Worm (Caenorhabditis elegans) whole organism, L2 larva: Measurements from ENCODE around the gene W02H3.3.

ENCODE experiments used
- C34F6.9 ChIP-seq: fragments of 150-350 bp; optimal IDR thresholded peaks from 2 replicates; lab custom pipeline; 2014; ENCODE audit warnings: missing biosample characterization, missing genetic modification characterization
- F13H6.1 ChIP-seq: sonication (generic microtip); optimal IDR thresholded peaks from 2 replicates; lab custom pipeline; 2016; ENCODE audit warnings: missing genetic modification characterization, missing compliant biosample characterization
- R02D3.7 ChIP-seq: fragments of 150-350 bp; optimal IDR thresholded peaks from 2 replicates; lab custom pipeline; 2014; ENCODE audit warnings: missing biosample characterization, missing genetic modification characterization
- Y55F3AM.14 ChIP-seq: fragments of 200-800 bp; sonication (Bioruptor generic); optimal IDR thresholded peaks from 2 replicates; lab custom pipeline; 2018; ENCODE audit warnings: mild to moderate bottlenecking, missing genetic modification characterization, missing compliant biosample characterization
- ZK546.5 ChIP-seq: sonication (generic microtip); optimal IDR thresholded peaks from 2 replicates; lab custom pipeline; 2017; ENCODE audit warnings: missing biosample characterization, missing genetic modification characterization
- aly-2 ChIP-seq: fragments of 150-350 bp; optimal IDR thresholded peaks from 2 replicates; lab custom pipeline; 2014; ENCODE audit warnings: missing biosample characterization, missing genetic modification characterization
- ama-1 ChIP-seq: fragments of 150-350 bp; optimal IDR thresholded peaks from 2 replicates; lab custom pipeline; 2018; ENCODE audit warnings: inconsistent platforms
- ceh-16 ChIP-seq: fragments of 150-350 bp; optimal IDR thresholded peaks from 2 replicates; lab custom pipeline; 2014; ENCODE audit warnings: missing biosample characterization, missing genetic modification characterization
- ceh-82 ChIP-seq: fragments of 150-350 bp; optimal IDR thresholded peaks from 2 replicates; lab custom pipeline; 2014; ENCODE audit warnings: missing biosample characterization, missing genetic modification characterization
- crh-2 ChIP-seq: sonication (generic microtip); optimal IDR thresholded peaks from 2 replicates; lab custom pipeline; 2017; ENCODE audit warnings: missing biosample characterization, missing genetic modification characterization
- dmd-4 ChIP-seq: sonication (generic microtip); optimal IDR thresholded peaks from 2 replicates; lab custom pipeline; 2017; ENCODE audit warnings: missing biosample characterization, missing genetic modification characterization
- egl-27 ChIP-seq: sonication (generic microtip); optimal IDR thresholded peaks from 3 replicates; lab custom pipeline; 2017; ENCODE audit warnings: missing biosample characterization, missing genetic modification reagents, missing genetic modification characterization
- elt-1 ChIP-seq: fragments of 150-350 bp; optimal IDR thresholded peaks from 2 replicates; lab custom pipeline; 2014; ENCODE audit warnings: missing biosample characterization, missing genetic modification characterization
- elt-3 ChIP-seq: sonication (generic microtip); optimal IDR thresholded peaks from 2 replicates; lab custom pipeline; 2017; ENCODE audit warnings: missing biosample characterization, missing genetic modification characterization
- fos-1 ChIP-seq: fragments of 150-350 bp; optimal IDR thresholded peaks from 2 replicates; lab custom pipeline; 2014; ENCODE audit warnings: missing biosample characterization, missing genetic modification characterization
- gmeb-1 ChIP-seq: fragments of 150-350 bp; optimal IDR thresholded peaks from 2 replicates; lab custom pipeline; 2014; ENCODE audit warnings: missing biosample characterization, missing genetic modification characterization
- lin-11 ChIP-seq: fragments of 150-350 bp; sonication (generic microtip); optimal IDR thresholded peaks from 2 replicates; lab custom pipeline; 2014; ENCODE audit warnings: missing biosample characterization, missing genetic modification characterization, inconsistent platforms, mixed read lengths
- lin-13 ChIP-seq: fragments of 150-350 bp; optimal IDR thresholded peaks from 2 replicates; lab custom pipeline; 2014; ENCODE audit warnings: missing biosample characterization, missing genetic modification reagents, missing genetic modification characterization
- lin-39 ChIP-seq: fragments of 150-350 bp; optimal IDR thresholded peaks from 2 replicates; lab custom pipeline; 2014; ENCODE audit warnings: missing biosample characterization, missing genetic modification reagents, missing genetic modification characterization
- lsy-2 ChIP-seq, 2 experiments: fragments of 150-350 bp in 1 of 2; sonication (generic microtip) in 1 of 2; optimal IDR thresholded peaks; 2 replicates each; lab custom pipeline; 2014 to 2017; ENCODE audit warnings: missing biosample characterization in 2 of 2, missing genetic modification characterization in 2 of 2
- mab-5 ChIP-seq: fragments of 150-350 bp; optimal IDR thresholded peaks from 2 replicates; lab custom pipeline; 2014; ENCODE audit warnings: missing biosample characterization, missing genetic modification characterization
- mbf-1 ChIP-seq: sonication (generic microtip); optimal IDR thresholded peaks from 2 replicates; lab custom pipeline; 2017; ENCODE audit warnings: missing biosample characterization, missing genetic modification characterization
- mdl-1 ChIP-seq, 2 experiments: fragments of 150-350 bp in 1 of 2; sonication (generic microtip) in 1 of 2; optimal IDR thresholded peaks; 2 replicates each; lab custom pipeline; 2017; ENCODE audit warnings: missing biosample characterization in 2 of 2, missing genetic modification characterization in 2 of 2
- nhr-10 ChIP-seq: sonication (generic microtip); optimal IDR thresholded peaks from 2 replicates; lab custom pipeline; 2017; ENCODE audit warnings: missing biosample characterization, missing genetic modification characterization
- nhr-11 ChIP-seq: fragments of 150-350 bp; optimal IDR thresholded peaks from 2 replicates; lab custom pipeline; 2014; ENCODE audit warnings: missing biosample characterization, missing genetic modification characterization
- nhr-12 ChIP-seq: fragments of 150-350 bp; optimal IDR thresholded peaks from 2 replicates; lab custom pipeline; 2014; ENCODE audit warnings: missing biosample characterization, missing genetic modification characterization
- nhr-129 ChIP-seq: fragments of 150-350 bp; optimal IDR thresholded peaks from 2 replicates; lab custom pipeline; 2014; ENCODE audit warnings: missing biosample characterization, missing genetic modification characterization
- nhr-21 ChIP-seq: fragments of 150-350 bp; optimal IDR thresholded peaks from 2 replicates; lab custom pipeline; 2014; ENCODE audit warnings: missing biosample characterization, missing genetic modification characterization
- nhr-23 ChIP-seq: fragments of 150-350 bp; optimal IDR thresholded peaks from 2 replicates; lab custom pipeline; 2014; ENCODE audit warnings: missing biosample characterization, missing genetic modification reagents, missing genetic modification characterization
- nhr-237 ChIP-seq: fragments of 150-350 bp; optimal IDR thresholded peaks from 2 replicates; lab custom pipeline; 2014; ENCODE audit warnings: missing biosample characterization, missing genetic modification characterization
- nhr-6 ChIP-seq: fragments of 150-350 bp; optimal IDR thresholded peaks from 2 replicates; lab custom pipeline; 2014; ENCODE audit warnings: missing biosample characterization, missing genetic modification characterization
- nhr-77 ChIP-seq: fragments of 150-350 bp; optimal IDR thresholded peaks from 2 replicates; lab custom pipeline; 2014; ENCODE audit warnings: missing biosample characterization, missing genetic modification characterization
- peb-1 ChIP-seq: fragments of 150-350 bp; optimal IDR thresholded peaks from 2 replicates; lab custom pipeline; 2014; ENCODE audit warnings: missing biosample characterization, missing genetic modification characterization
- sem-4 ChIP-seq: fragments of 150-350 bp; optimal IDR thresholded peaks from 2 replicates; lab custom pipeline; 2014; ENCODE audit warnings: missing biosample characterization, missing genetic modification reagents, missing genetic modification characterization
- skn-1 ChIP-seq: sonication (generic microtip); optimal IDR thresholded peaks from 2 replicates; lab custom pipeline; 2017; ENCODE audit warnings: missing biosample characterization, missing genetic modification characterization
- sma-9 ChIP-seq, 2 experiments: fragments of 150-350 bp in 1 of 2; sonication (generic microtip) in 1 of 2; optimal IDR thresholded peaks; 2 replicates each; lab custom pipeline; 2014 to 2016; ENCODE audit warnings: missing genetic modification characterization in 2 of 2, mild to moderate bottlenecking in 1 of 2, missing biosample characterization in 1 of 2, missing compliant biosample characterization in 1 of 2, missing genetic modification reagents in 1 of 2, moderate library complexity in 1 of 2
- snpc-4 ChIP-seq: fragments of 150-350 bp; optimal IDR thresholded peaks from 2 replicates; lab custom pipeline; 2014; ENCODE audit warnings: missing biosample characterization, missing genetic modification characterization
- unc-39 ChIP-seq: fragments of 150-350 bp; optimal IDR thresholded peaks from 2 replicates; lab custom pipeline; 2014; ENCODE audit warnings: missing biosample characterization, missing genetic modification characterization
- unc-55 ChIP-seq: fragments of 150-350 bp; sonication (generic microtip); optimal IDR thresholded peaks from 3 replicates; lab custom pipeline; 2014; ENCODE audit warnings: missing biosample characterization, missing genetic modification reagents, missing genetic modification characterization
- unc-62 ChIP-seq: fragments of 150-350 bp; optimal IDR thresholded peaks from 2 replicates; lab custom pipeline; 2014; ENCODE audit warnings: missing biosample characterization, missing genetic modification reagents, missing genetic modification characterization
- zag-1 ChIP-seq: fragments of 150-350 bp; optimal IDR thresholded peaks from 2 replicates; lab custom pipeline; 2014; ENCODE audit warnings: missing biosample characterization, missing genetic modification characterization
- ztf-1 ChIP-seq: fragments of 200-800 bp; sonication (Bioruptor generic); conservative IDR thresholded peaks from 2 replicates; pipeline ENCODE4 v1.3.6; 2022; ENCODE audit warnings: missing genetic modification characterization, missing compliant biosample characterization
- ztf-11 ChIP-seq: sonication (generic microtip); optimal IDR thresholded peaks from 2 replicates; lab custom pipeline; 2017; ENCODE audit warnings: missing biosample characterization, missing genetic modification characterization
- ztf-4 ChIP-seq: fragments of 150-350 bp; optimal IDR thresholded peaks from 2 replicates; lab custom pipeline; 2014; ENCODE audit warnings: missing biosample characterization, missing genetic modification characterization

W02H3.3 gene

DNA sequence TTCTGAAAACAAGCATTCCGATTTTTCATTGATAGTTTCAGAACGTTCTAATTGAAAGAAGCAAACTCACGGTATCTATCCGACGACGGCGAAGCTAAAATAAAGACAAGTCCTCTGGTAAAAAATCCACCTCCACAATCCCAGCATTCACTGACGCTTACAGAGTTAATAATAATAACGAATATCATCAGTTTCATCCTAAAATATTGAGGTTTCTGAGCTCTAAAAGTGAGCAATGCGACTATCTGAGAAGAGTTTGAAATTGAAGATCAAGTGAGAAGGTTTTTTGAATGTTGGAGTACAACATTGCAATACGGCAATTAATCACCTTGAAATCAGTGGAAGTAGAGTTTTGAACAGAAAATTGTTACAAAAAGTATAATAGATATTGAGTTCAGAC lies 21.5 kb downstream of the W02H3.3 start, which contains the start of gene W04G3.12:
W04G3.12 (minus strand) TSS at position 311 of the 400 bp plus-strand sequence.
- TF ChIP-seq nhr-129 (tag; lab: Kevin White, UChicago), result no peak
- TF ChIP-seq lin-11 (tag; lab: Kevin White, UChicago), result no peak
- no peak for TF ChIP-seq nhr-12 (tag; lab: Kevin White, UChicago)
- no peak for TF ChIP-seq aly-2 (tag; lab: Kevin White, UChicago)
- TF ChIP-seq nhr-21 (tag; lab: Kevin White, UChicago), result no peak
- no peak for TF ChIP-seq zag-1

DNA sequence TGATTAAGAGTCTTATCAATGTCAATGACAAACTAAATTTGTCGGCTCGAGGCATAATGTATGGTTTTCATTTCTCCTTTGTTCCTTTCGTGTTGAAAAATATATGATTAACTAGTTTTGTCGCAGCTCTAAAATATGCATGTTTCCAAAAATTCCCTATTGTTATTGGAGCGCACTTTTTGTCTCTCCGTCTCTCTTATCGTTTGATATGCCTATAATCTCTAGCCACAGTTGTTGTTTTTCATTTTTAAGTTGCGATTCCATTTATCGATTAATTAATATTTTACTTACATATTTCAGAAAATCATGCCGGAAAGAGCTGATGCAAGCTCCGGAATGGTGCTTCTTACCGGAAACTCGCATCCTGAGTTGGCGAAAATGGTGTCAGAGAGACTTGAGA lies 24.6 kb downstream of the W02H3.3 start, which contains the start of gene W04G3.5:
W04G3.5 (plus strand) TSS at position 301 of the 400 bp plus-strand sequence.
- TF ChIP-seq ztf-11 (tag; lab: Kevin White, UChicago) (no peak), elt-1 (no peak), unc-62 (no peak), gmeb-1 (tag; lab: Kevin White, UChicago) (no peak), unc-55 (GFP tag; lab: Kevin White, UChicago) (no peak), ceh-82 (tag; lab: Kevin White, UChicago) (no peak), nhr-129 (tag; lab: Kevin White, UChicago) (no peak), nhr-21 (tag; lab: Kevin White, UChicago) (no peak), ztf-1 (no peak), peb-1 (tag; lab: Kevin White, UChicago) (no peak), R02D3.7 (tag; lab: Kevin White, UChicago) (no peak), fos-1 (tag; lab: Kevin White, UChicago) (no peak)

DNA sequence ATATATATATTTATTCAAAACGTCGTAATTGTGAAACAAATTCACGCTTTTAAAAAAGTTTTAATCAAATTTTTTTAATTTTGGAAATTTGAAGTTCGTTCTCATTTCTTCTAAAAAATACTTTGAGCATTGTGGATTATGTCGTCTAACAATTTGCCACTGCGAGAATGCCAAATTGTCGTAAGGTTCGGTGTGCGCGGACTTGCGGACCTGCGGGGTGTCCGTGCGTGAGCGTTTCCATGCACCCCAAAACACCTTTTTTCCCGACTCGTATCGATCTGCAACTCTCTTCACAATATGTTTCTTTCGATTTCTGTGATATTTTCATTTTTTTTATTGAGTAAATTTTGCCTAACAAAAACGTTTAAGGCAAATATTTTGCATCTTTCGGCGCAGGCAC lies 25.3 kb downstream of the W02H3.3 start:
- TF ChIP-seq lin-13 (no peak), peb-1 (tag; lab: Kevin White, UChicago) (no peak), lsy-2 (tag; optimal IDR thresholded peaks at IDR 0.05; lab: Kevin White, UChicago) (no peak), Y55F3AM.14 (GFP tag; lab: Kevin White, UChicago) (no peak), fos-1 (tag; lab: Kevin White, UChicago) (no peak), lin-39 (tag; lab: Kevin White, UChicago) (no peak), ztf-4 (tag; lab: Kevin White, UChicago) (no peak), zag-1 (no peak), mdl-1 (tag; optimal IDR thresholded peaks at IDR 0.05; lab: Kevin White, UChicago) (no peak), C34F6.9 (tag; lab: Kevin White, UChicago) (no peak), snpc-4 (tag; lab: Kevin White, UChicago) (no peak), nhr-237 (no peak), F13H6.1 (tag; lab: Kevin White, UChicago) (no peak), nhr-12 (tag; lab: Kevin White, UChicago) (no peak), lin-11 (tag; lab: Kevin White, UChicago) (no peak), nhr-11 (no peak), elt-3 (tag; lab: Kevin White, UChicago) (no peak), nhr-10 (no peak), gmeb-1 (tag; lab: Kevin White, UChicago) (no peak), ztf-1 (no peak)

DNA sequence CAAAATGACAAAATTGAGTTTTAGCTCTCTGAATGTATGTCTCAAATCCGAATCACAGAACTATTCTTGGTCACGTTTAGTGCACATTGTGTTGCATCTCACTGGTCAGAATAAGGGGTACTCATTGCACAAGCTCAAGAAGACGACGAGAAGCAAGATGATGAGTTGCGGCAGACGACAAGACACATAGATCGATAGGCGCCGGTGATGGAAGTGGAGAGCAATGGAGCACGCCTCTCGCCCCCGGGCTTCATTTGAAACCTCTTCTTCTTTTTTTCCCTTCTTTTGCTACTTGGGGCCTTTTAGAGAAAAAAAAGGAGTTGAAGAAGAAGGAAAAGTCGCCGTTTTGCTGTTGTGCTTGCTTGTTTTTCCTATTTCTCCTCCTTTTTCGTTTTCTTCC lies 29.7 kb downstream of the W02H3.3 start, which contains the start of gene apt-9:
apt-9 (plus strand) TSS at position 194 of the 400 bp plus-strand sequence.
- TF ChIP-seq nhr-23 (tag; lab: Kevin White, UChicago), result no peak
- TF ChIP-seq lsy-2 (tag; optimal IDR thresholded peaks at IDR 0.05; lab: Kevin White, UChicago), result peak in 1 of 2 experiments; percentile 42
- no peak for TF ChIP-seq gmeb-1 (tag; lab: Kevin White, UChicago)
- no peak for TF ChIP-seq aly-2 (tag; lab: Kevin White, UChicago)
- peak; percentile 54 for TF ChIP-seq nhr-129 (tag; lab: Kevin White, UChicago)
- TF ChIP-seq skn-1, result no peak
- TF ChIP-seq sma-9 (GFP tag; optimal IDR thresholded peaks at IDR 0.05; lab: Kevin White, UChicago), result peak; percentile 22
- no peak for TF ChIP-seq sma-9 (tag; optimal IDR thresholded peaks at IDR 0.05; lab: Kevin White, UChicago)
- peak; percentile 16 for TF ChIP-seq lin-11 (tag; lab: Kevin White, UChicago)
- TF ChIP-seq ztf-11 (tag; lab: Kevin White, UChicago), result no peak
- TF ChIP-seq nhr-6 (tag; lab: Kevin White, UChicago), result no peak
- TF ChIP-seq ceh-16, result no peak
- no peak for TF ChIP-seq elt-1
- TF ChIP-seq dmd-4 (tag; lab: Kevin White, UChicago), result no peak
- TF ChIP-seq C34F6.9 (tag; lab: Kevin White, UChicago), result peak; percentile 26
- TF ChIP-seq R02D3.7 (tag; lab: Kevin White, UChicago), result no peak
- TF ChIP-seq egl-27 (tag; lab: Kevin White, UChicago), result no peak
- TF ChIP-seq mbf-1 (tag; lab: Kevin White, UChicago), result no peak
- no peak for TF ChIP-seq unc-39 (tag; lab: Kevin White, UChicago)
- peak; percentile 81 for TF ChIP-seq unc-55 (GFP tag; lab: Kevin White, UChicago)
- TF ChIP-seq mab-5 (tag; lab: Kevin White, UChicago), result peak; percentile 8
- TF ChIP-seq nhr-77 (tag; lab: Kevin White, UChicago), result no peak
- TF ChIP-seq crh-2 (tag; lab: Kevin White, UChicago), result no peak
- TF ChIP-seq sem-4 (tag; lab: Kevin White, UChicago), result no peak
- peak; percentile 31 for TF ChIP-seq Y55F3AM.14 (GFP tag; lab: Kevin White, UChicago)
- TF ChIP-seq mdl-1 (tag; optimal IDR thresholded peaks at IDR 0.05; lab: Kevin White, UChicago), result peak in 1 of 2 experiments; percentile 28
- TF ChIP-seq nhr-11, result no peak
- no peak for TF ChIP-seq ama-1
- no peak for TF ChIP-seq ZK546.5 (tag; lab: Kevin White, UChicago)
- TF ChIP-seq snpc-4 (tag; lab: Kevin White, UChicago), result peak; percentile 23
- TF ChIP-seq ztf-4 (tag; lab: Kevin White, UChicago), result no peak
